Fruit fly (Drosophila melanogaster) whole organism, embryonic: ENCODE data around the gene HIPP1.

Source experiments
- Abd-B ChIP-seq: fragments of 200-800 bp; sonication (Bioruptor generic); optimal IDR thresholded peaks from 2 replicates; lab custom pipeline; 2018; ENCODE audit warnings: missing biosample characterization, mild to moderate bottlenecking, missing genetic modification characterization, moderate library complexity
- Atf3 ChIP-seq: fragments of 200-800 bp; sonication (Bioruptor generic); optimal IDR thresholded peaks from 3 replicates; lab custom pipeline; 2016; ENCODE audit warnings: missing biosample characterization, missing genetic modification characterization
- Bteb2 ChIP-seq: fragments of 200-800 bp; sonication (Bioruptor generic); optimal IDR thresholded peaks from 2 replicates; lab custom pipeline; 2016; ENCODE audit warnings: missing biosample characterization, missing genetic modification characterization
- CG10267 ChIP-seq: fragments of 200-800 bp; sonication (Bioruptor generic); optimal IDR thresholded peaks from 2 replicates; lab custom pipeline; 2018; ENCODE audit warnings: missing biosample characterization, mild to moderate bottlenecking, missing genetic modification characterization, moderate library complexity
- CG10565 ChIP-seq: fragments of 200-800 bp; sonication (Bioruptor generic); optimal IDR thresholded peaks from 3 replicates; lab custom pipeline; 2016; ENCODE audit warnings: missing biosample characterization, mild to moderate bottlenecking, missing genetic modification characterization
- CG10979 ChIP-seq: fragments of 200-800 bp; sonication (Bioruptor generic); optimal IDR thresholded peaks from 2 replicates; lab custom pipeline; 2018; ENCODE audit warnings: missing biosample characterization, mild to moderate bottlenecking, missing genetic modification characterization, moderate library complexity
- CG13123 ChIP-seq: fragments of 200-800 bp; sonication (Bioruptor generic); optimal IDR thresholded peaks from 2 replicates; lab custom pipeline; 2016; ENCODE audit warnings: missing biosample characterization, missing genetic modification characterization
- CG15269 ChIP-seq: fragments of 200-800 bp; sonication (Bioruptor generic); optimal IDR thresholded peaks from 2 replicates; lab custom pipeline; 2018; ENCODE audit warnings: missing biosample characterization, mild to moderate bottlenecking, missing genetic modification characterization, moderate library complexity
- CG15479 ChIP-seq: fragments of 200-800 bp; sonication (Bioruptor generic); optimal IDR thresholded peaks from 3 replicates; lab custom pipeline; 2019; ENCODE audit warnings: missing biosample characterization, mild to moderate bottlenecking, missing genetic modification characterization, moderate library complexity
- CG16813 ChIP-seq: fragments of 200-800 bp; sonication (Bioruptor generic); IDR thresholded peaks from 3 replicates; pipeline ENCODE4 v1.3.6; 2022; ENCODE audit warnings: missing biosample characterization, missing genetic modification characterization; ENCODE audit not compliant: partially characterized antibody
- CG18262 ChIP-seq: fragments of 200-800 bp; optimal IDR thresholded peaks from 3 replicates; lab custom pipeline; 2019; ENCODE audit warnings: missing biosample characterization, mild to moderate bottlenecking, missing genetic modification characterization, moderate library complexity
- CG33557 ChIP-seq: fragments of 200-800 bp; sonication (Bioruptor generic); optimal IDR thresholded peaks from 2 replicates; lab custom pipeline; 2019; ENCODE audit warnings: missing biosample characterization, mild to moderate bottlenecking, missing genetic modification characterization, moderate library complexity
- CG34224 ChIP-seq: fragments of 200-800 bp; sonication (Bioruptor generic); IDR thresholded peaks from 3 replicates; pipeline ENCODE4 v1.3.6; 2022; ENCODE audit warnings: missing biosample characterization, missing genetic modification characterization; ENCODE audit not compliant: partially characterized antibody
- CG4360 ChIP-seq: fragments of 200-800 bp; sonication (Bioruptor generic); IDR thresholded peaks from 2 replicates; pipeline ENCODE4 v1.3.6; 2022; ENCODE audit warnings: missing biosample characterization, missing genetic modification characterization
- CG43689 ChIP-seq: fragments of 200-800 bp; sonication (Bioruptor generic); IDR thresholded peaks from 2 replicates; pipeline ENCODE4 v1.3.6; 2022; ENCODE audit warnings: missing biosample characterization, missing genetic modification characterization
- CG5180 ChIP-seq: fragments of 200-800 bp; sonication (Bioruptor generic); optimal IDR thresholded peaks from 3 replicates; lab custom pipeline; 2017; ENCODE audit warnings: missing biosample characterization, missing genetic modification characterization, mild to moderate bottlenecking, moderate library complexity, missing genetic modification reagents
- CG6175 ChIP-seq: fragments of 200-800 bp; sonication (Bioruptor generic); IDR thresholded peaks from 3 replicates; pipeline ENCODE4 v1.3.6; 2022; ENCODE audit warnings: missing biosample characterization, missing genetic modification characterization
- Dad ChIP-seq: fragments of 200-800 bp; sonication (Bioruptor generic); optimal IDR thresholded peaks from 3 replicates; lab custom pipeline; 2016; ENCODE audit warnings: missing biosample characterization, missing genetic modification characterization
- Dref ChIP-seq: fragments of 200-800 bp; sonication (Bioruptor generic); IDR thresholded peaks from 2 replicates; pipeline ENCODE4 v1.3.6; 2022; ENCODE audit warnings: missing biosample characterization, missing genetic modification characterization
- E2f1 ChIP-seq: fragments of 200-800 bp; sonication (Bioruptor generic); IDR thresholded peaks from 2 replicates; pipeline ENCODE4 v1.3.6; 2022; ENCODE audit warnings: missing biosample characterization, missing genetic modification characterization
- Eip74EF ChIP-seq, 2 experiments: fragments of 200-800 bp in 1 of 2; fragments of >200 bp in 1 of 2; sonication (Bioruptor generic) in 1 of 2; optimal IDR thresholded peaks; 2 replicates each; lab custom pipeline; 2017 to 2019; ENCODE audit warnings: missing biosample characterization in 2 of 2, missing genetic modification characterization in 2 of 2, mild to moderate bottlenecking in 1 of 2, moderate library complexity in 1 of 2
- Fer3 ChIP-seq: fragments of 200-800 bp; sonication (Bioruptor generic); optimal IDR thresholded peaks from 2 replicates; lab custom pipeline; 2018; ENCODE audit warnings: missing biosample characterization, mild to moderate bottlenecking, missing genetic modification characterization, moderate library complexity
- Hmx ChIP-seq: fragments of 200-800 bp; sonication (Bioruptor generic); optimal IDR thresholded peaks from 2 replicates; lab custom pipeline; 2016; ENCODE audit warnings: missing biosample characterization, missing genetic modification characterization
- Med ChIP-seq: fragments of 200-800 bp; sonication (Bioruptor generic); peaks from one replicate; lab custom pipeline; 2016; ENCODE audit warnings: missing biosample characterization, missing genetic modification characterization, mild to moderate bottlenecking, inconsistent platforms, moderate library complexity
- Mes4 ChIP-seq: fragments of 200-800 bp; sonication (Bioruptor generic); optimal IDR thresholded peaks from 2 replicates; lab custom pipeline; 2016; ENCODE audit warnings: missing biosample characterization, missing genetic modification characterization
- NC2β ChIP-seq: fragments of 200-800 bp; sonication (Bioruptor generic); optimal IDR thresholded peaks from 2 replicates; lab custom pipeline; 2016; ENCODE audit warnings: missing biosample characterization, missing genetic modification characterization
- PHDP ChIP-seq: fragments of 200-800 bp; sonication (Bioruptor generic); optimal IDR thresholded peaks from 3 replicates; lab custom pipeline; 2018; ENCODE audit warnings: missing biosample characterization, mild to moderate bottlenecking, missing genetic modification characterization, moderate library complexity
- Trl ChIP-seq, 3 experiments: fragments of >200 bp in 2 of 3; fragments of 200-800 bp in 1 of 3; sonication (Bioruptor generic) in 1 of 3; optimal IDR thresholded peaks; 2 replicates in 1 of 3; 3 replicates in 2 of 3; lab custom pipeline; 2016 to 2017; ENCODE audit warnings: missing biosample characterization in 1 of 3, missing genetic modification characterization in 1 of 3
- aop ChIP-seq: fragments of 200-800 bp; sonication (Bioruptor generic); IDR thresholded peaks from 2 replicates; pipeline ENCODE4 v1.3.6; 2022; ENCODE audit warnings: missing biosample characterization, missing genetic modification characterization
- bowl ChIP-seq: fragments of 200-800 bp; sonication (Bioruptor generic); IDR thresholded peaks from 2 replicates; pipeline ENCODE4 v1.3.6; 2022; ENCODE audit warnings: missing biosample characterization, missing genetic modification characterization
- crol ChIP-seq: fragments of 200-800 bp; sonication (Bioruptor generic); IDR thresholded peaks from 2 replicates; pipeline ENCODE4 v1.3.6; 2022; ENCODE audit warnings: missing biosample characterization, missing genetic modification characterization
- eyg ChIP-seq: fragments of 200-800 bp; sonication (Bioruptor generic); optimal IDR thresholded peaks from 3 replicates; lab custom pipeline; 2016; ENCODE audit warnings: missing biosample characterization, missing genetic modification characterization
- gem ChIP-seq: fragments of 200-800 bp; sonication (Bioruptor generic); optimal IDR thresholded peaks from 2 replicates; lab custom pipeline; 2019; ENCODE audit warnings: missing biosample characterization, mild to moderate bottlenecking, missing genetic modification characterization, moderate library complexity
- grau ChIP-seq: fragments of 200-800 bp; optimal IDR thresholded peaks from 3 replicates; lab custom pipeline; 2019; ENCODE audit warnings: missing biosample characterization, mild to moderate bottlenecking, missing genetic modification characterization, moderate library complexity
- grn ChIP-seq: fragments of 200-800 bp; sonication (Bioruptor generic); optimal IDR thresholded peaks from 3 replicates; lab custom pipeline; 2017; ENCODE audit warnings: missing biosample characterization, missing genetic modification characterization
- hkb ChIP-seq, 2 experiments: fragments of 200-800 bp in 1 of 2; fragments of >200 bp in 1 of 2; sonication (Bioruptor generic) in 1 of 2; IDR thresholded peaks in 1 of 2; optimal IDR thresholded peaks in 1 of 2; 2 replicates each; pipeline versions ENCODE4 v1.3.6 to Lab custom; 2017 to 2022; ENCODE audit warnings: missing biosample characterization in 1 of 2, missing genetic modification characterization in 1 of 2
- kay ChIP-seq: fragments of 200-800 bp; sonication (Bioruptor generic); optimal IDR thresholded peaks from 2 replicates; lab custom pipeline; 2016; ENCODE audit warnings: missing biosample characterization, missing genetic modification characterization
- nerfin-1 ChIP-seq: fragments of 200-800 bp; sonication (Bioruptor generic); optimal IDR thresholded peaks from 3 replicates; lab custom pipeline; 2019; ENCODE audit warnings: missing biosample characterization, mild to moderate bottlenecking, missing genetic modification characterization, moderate library complexity
- onecut ChIP-seq: fragments of 200-800 bp; sonication (Bioruptor generic); IDR thresholded peaks from 2 replicates; pipeline ENCODE4 v1.3.6; 2022; ENCODE audit warnings: missing biosample characterization, missing genetic modification characterization
- psq ChIP-seq: fragments of 200-800 bp; sonication (Bioruptor generic); optimal IDR thresholded peaks from 2 replicates; lab custom pipeline; 2017; ENCODE audit warnings: missing biosample characterization, missing genetic modification characterization
- ranshi ChIP-seq: fragments of 200-800 bp; sonication (Bioruptor generic); IDR thresholded peaks from 2 replicates; pipeline ENCODE4 v1.3.6; 2022; ENCODE audit warnings: missing biosample characterization, missing genetic modification characterization
- ro ChIP-seq: fragments of 200-800 bp; sonication (Bioruptor generic); IDR thresholded peaks from 2 replicates; pipeline ENCODE4 v1.3.6; 2022; ENCODE audit warnings: missing biosample characterization, missing genetic modification characterization
- sob ChIP-seq: fragments of 200-800 bp; sonication (Bioruptor generic); IDR thresholded peaks from 2 replicates; pipeline ENCODE4 v1.3.6; 2022; ENCODE audit warnings: missing biosample characterization, missing genetic modification characterization
- sug ChIP-seq: fragments of 200-800 bp; optimal IDR thresholded peaks from 2 replicates; lab custom pipeline; 2019; ENCODE audit warnings: missing biosample characterization, mild to moderate bottlenecking, missing genetic modification characterization, moderate library complexity
- wdn ChIP-seq: fragments of 200-800 bp; sonication (Bioruptor generic); IDR thresholded peaks from 2 replicates; pipeline ENCODE4 v1.3.6; 2022; ENCODE audit warnings: missing biosample characterization, missing genetic modification characterization
- zen2 ChIP-seq: fragments of 200-800 bp; sonication (Bioruptor generic); IDR thresholded peaks from 3 replicates; pipeline ENCODE4 v1.3.6; 2022; ENCODE audit warnings: missing biosample characterization, missing genetic modification characterization; ENCODE audit not compliant: partially characterized antibody

HIPP1 gene

DNA sequence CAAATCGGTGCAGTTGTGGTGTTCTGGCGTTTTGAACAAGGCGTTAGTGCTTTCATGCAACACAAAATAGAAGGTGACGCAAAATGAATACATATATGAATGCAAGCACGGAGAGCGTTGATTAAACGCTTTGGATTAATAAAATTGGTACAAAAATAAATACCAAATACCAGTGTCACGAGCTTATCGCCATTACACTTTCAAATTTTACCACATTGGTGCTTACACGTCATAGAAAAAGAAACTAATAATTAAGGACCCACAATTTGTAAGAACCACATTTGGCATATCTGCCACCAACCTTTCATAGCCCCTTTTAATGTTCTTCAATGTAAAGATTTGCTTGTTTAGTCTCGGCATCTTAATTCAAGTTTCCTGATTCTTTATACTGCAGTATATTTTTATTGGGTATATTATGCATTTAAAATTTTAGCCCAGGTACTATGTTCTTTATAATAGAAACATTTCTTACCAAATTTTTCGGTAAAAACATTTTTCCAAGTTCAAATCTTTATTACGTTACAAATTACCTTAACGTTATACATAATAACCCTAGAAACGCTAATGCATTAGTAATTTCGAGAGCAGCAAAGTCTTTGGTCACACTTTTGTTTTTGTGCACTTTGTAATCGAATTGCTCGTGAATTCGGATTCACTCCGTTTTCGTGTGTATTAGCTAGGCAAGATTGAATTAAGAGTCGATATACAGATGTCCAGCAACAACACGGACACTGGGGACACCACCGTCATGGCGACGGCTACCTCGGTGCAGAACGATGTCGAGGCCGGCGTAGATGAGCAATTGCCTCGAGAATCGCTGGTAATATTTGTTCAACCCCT is 31.0 kb upstream of the HIPP1 start, which contains the start of the genes Pex16 and Pex14 (continued):
- TF ChIP-seq ro (no peak), eyg (GFP tag; lab: Kevin White, UChicago) (peak; percentile 55), kay (GFP tag; lab: Kevin White, UChicago) (peak; percentile 49), Fer3 (tag; lab: Kevin White, UChicago) (peak; percentile 60), CG5180 (no peak), Dad (GFP tag; lab: Kevin White, UChicago) (peak; percentile 65), Med (GFP tag; lab: Kevin White, UChicago) (peak; percentile 96), grau (tag; lab: Kevin White, UChicago) (peak; percentile 63), ranshi (GFP tag; lab: Robert Waterston, UW) (peak; percentile 71), NC2β (GFP tag; lab: Kevin White, UChicago) (peak; percentile 24), Abd-B (GFP tag; lab: Kevin White, UChicago) (peak; percentile 79), nerfin-1 (tag; lab: Kevin White, UChicago) (peak; percentile 32), sug (tag; lab: Kevin White, UChicago) (peak; percentile 53), gem (tag; lab: Kevin White, UChicago) (peak; percentile 77), PHDP (tag; lab: Kevin White, UChicago) (peak; percentile 46), CG10979 (tag; lab: Kevin White, UChicago) (peak; percentile 39), Mes4 (GFP tag; lab: Kevin White, UChicago) (peak; percentile 64)

- TF ChIP-seq wdn (GFP tag; lab: Robert Waterston, UW) (0 out of 2 replicates have a peak, but pooled peaks have one; percentile 19), hkb (optimal IDR thresholded peaks at IDR 0.05; lab: Kevin White, UChicago) (no peak), hkb (GFP tag; IDR thresholded peaks at IDR 0.05; lab: Robert Waterston, UW) (no peak), zen2 (GFP tag; lab: Robert Waterston, UW) (no peak), CG43689 (GFP tag; lab: Robert Waterston, UW) (no peak), grn (GFP tag; lab: Kevin White, UChicago) (no peak), aop (GFP tag; lab: Robert Waterston, UW) (no peak), Atf3 (GFP tag; lab: Kevin White, UChicago) (no peak), CG34224 (GFP tag; lab: Robert Waterston, UW) (peak; percentile 17; the same call in 1 of the 3 replicates), CG18262 (tag; lab: Kevin White, UChicago) (no peak), Trl (optimal IDR thresholded peaks at IDR 0.05; lab: Kevin White, UChicago) (peak in 1 of 2 experiments; percentile 32), Trl (GFP tag; optimal IDR thresholded peaks at IDR 0.05; lab: Kevin White, UChicago) (no peak), bowl (GFP tag; lab: Robert Waterston, UW) (no peak), CG16813 (GFP tag; lab: Robert Waterston, UW) (no peak), CG15269 (tag; lab: Kevin White, UChicago) (no peak), Hmx (GFP tag; lab: Kevin White, UChicago) (no peak), sug (tag; lab: Kevin White, UChicago) (no peak), onecut (peak; percentile 38), crol (GFP tag; lab: Robert Waterston, UW) (peak; percentile 38; the same call in 1 of the 2 replicates), CG10267 (tag; lab: Kevin White, UChicago) (no peak), CG13123 (GFP tag; lab: Kevin White, UChicago) (no peak), psq (GFP tag; lab: Kevin White, UChicago) (no peak), Eip74EF (GFP tag; optimal IDR thresholded peaks at IDR 0.05; lab: Kevin White, UChicago) (no peak), E2f1 (GFP tag; lab: Robert Waterston, UW) (no peak), CG6175 (no peak), Bteb2 (GFP tag; lab: Kevin White, UChicago) (no peak), CG33557 (GFP tag; lab: Kevin White, UChicago) (no peak), Dref (no peak), CG10565 (GFP tag; lab: Kevin White, UChicago) (no peak), CG15479 (peak; percentile 66), CG4360 (GFP tag; lab: Robert Waterston, UW) (peak; percentile 59), sob (no peak)
Observed at dm6 chr3L:20784394-20784793, 25.1 kb upstream of the HIPP1 start.
